Worm (Caenorhabditis elegans) whole organism, L3 larva: ENCODE data around the gene R03H10.5.

Experiments
- aly-2 ChIP-seq: fragments of 150-350 bp; optimal IDR thresholded peaks from 2 replicates; lab custom pipeline; 2014; ENCODE audit warnings: missing biosample characterization, missing genetic modification characterization
- elt-3 ChIP-seq, 3 experiments: fragments of 150-350 bp in 1 of 3; sonication (generic microtip) in 2 of 3; optimal IDR thresholded peaks; 2 replicates in 2 of 3; 4 replicates in 1 of 3; lab custom pipeline; 2014 to 2017; ENCODE audit warnings: missing biosample characterization in 3 of 3, missing genetic modification characterization in 3 of 3
- unc-39 ChIP-seq: sonication (generic microtip); optimal IDR thresholded peaks from 4 replicates; lab custom pipeline; 2017; ENCODE audit warnings: missing biosample characterization, missing genetic modification characterization
- ztf-11 ChIP-seq: fragments of 150-350 bp; optimal IDR thresholded peaks from 2 replicates; lab custom pipeline; 2014; ENCODE audit warnings: missing biosample characterization, missing genetic modification characterization

- no peak for TF ChIP-seq unc-39 (tag; lab: Kevin White, UChicago)
- no peak for TF ChIP-seq ztf-11 (tag; lab: Kevin White, UChicago)
- no peak for TF ChIP-seq elt-3 (tag; optimal IDR thresholded peaks at IDR 0.05; lab: Kevin White, UChicago)
- TF ChIP-seq aly-2 (tag; lab: Kevin White, UChicago): no peak
Observed at ce11 chrII:4183979-4184378, 13.6 kb upstream of the R03H10.5 start.
